Worm (Caenorhabditis elegans) whole organism, L1 larva: ENCODE measurements around the gene str-143.

ENCODE experiments used
- C16A3.4 ChIP-seq: fragments of 150-350 bp; optimal IDR thresholded peaks from 2 replicates; lab custom pipeline; 2014; ENCODE audit warnings: missing biosample characterization, missing genetic modification characterization
- aha-1 ChIP-seq: fragments of 150-350 bp; optimal IDR thresholded peaks from 2 replicates; lab custom pipeline; 2014; ENCODE audit warnings: missing biosample characterization, missing genetic modification characterization
- alr-1 ChIP-seq: fragments of 200-800 bp; sonication (Bioruptor generic); optimal IDR thresholded peaks from 2 replicates; lab custom pipeline; 2018; ENCODE audit warnings: borderline replicate concordance, mild to moderate bottlenecking, missing genetic modification characterization, missing compliant biosample characterization
- aly-2 ChIP-seq: fragments of 150-350 bp; optimal IDR thresholded peaks from 2 replicates; lab custom pipeline; 2014; ENCODE audit warnings: missing biosample characterization, missing genetic modification characterization
- ama-1 ChIP-seq: fragments of 150-350 bp; optimal IDR thresholded peaks from 2 replicates; lab custom pipeline; 2014
- blmp-1 ChIP-seq: fragments of 150-350 bp; optimal IDR thresholded peaks from 2 replicates; lab custom pipeline; 2014; ENCODE audit warnings: missing biosample characterization, missing genetic modification characterization
- ceh-88 ChIP-seq: fragments of 200-800 bp; sonication (Bioruptor generic); IDR thresholded peaks from 2 replicates; pipeline ENCODE4 v1.3.6; 2022; ENCODE audit warnings: missing genetic modification characterization, missing compliant biosample characterization
- dpl-1 ChIP-seq, 3 experiments: fragments of 150-350 bp in 2 of 3; sonication (generic microtip) in 1 of 3; optimal IDR thresholded peaks; 2 replicates each; lab custom pipeline; 2014 to 2017; ENCODE audit warnings: missing biosample characterization in 3 of 3, missing genetic modification characterization in 3 of 3, missing genetic modification reagents in 3 of 3
- dsc-1 ChIP-seq: sonication (generic microtip); optimal IDR thresholded peaks from 2 replicates; lab custom pipeline; 2016; ENCODE audit warnings: mild to moderate bottlenecking, missing genetic modification characterization, missing compliant biosample characterization
- efl-1 ChIP-seq, 4 experiments: fragments of 150-350 bp; optimal IDR thresholded peaks in 3 of 4; peaks in 1 of 4; 1 replicate in 1 of 4; 2 replicates in 3 of 4; lab custom pipeline; 2014; ENCODE audit warnings: missing biosample characterization in 2 of 4, missing genetic modification characterization in 2 of 4, missing genetic modification reagents in 2 of 4
- egl-13 ChIP-seq: sonication (generic microtip); optimal IDR thresholded peaks from 2 replicates; lab custom pipeline; 2016; ENCODE audit warnings: missing genotype, missing genetic modification reagents, missing genetic modification characterization, missing compliant biosample characterization
- egl-27 ChIP-seq, 2 experiments: fragments of 150-350 bp in 1 of 2; sonication (generic microtip); optimal IDR thresholded peaks; 3 replicates each; lab custom pipeline; 2017 to 2018; ENCODE audit warnings: missing biosample characterization in 2 of 2, missing genetic modification characterization in 2 of 2, missing genetic modification reagents in 2 of 2
- elt-2 ChIP-seq: sonication (generic microtip); optimal IDR thresholded peaks from 2 replicates; lab custom pipeline; 2016; ENCODE audit warnings: missing genetic modification characterization, mild to moderate bottlenecking, inconsistent platforms, missing compliant biosample characterization, missing genetic modification reagents
- elt-3 ChIP-seq, 6 experiments: fragments of 150-350 bp in 1 of 6; sonication (generic microtip); optimal IDR thresholded peaks; 2 replicates each; lab custom pipeline; 2017 to 2018; ENCODE audit warnings: missing biosample characterization in 6 of 6, missing genetic modification characterization in 6 of 6, inconsistent platforms in 1 of 6
- ets-5 ChIP-seq: fragments of 200-800 bp; sonication (Bioruptor generic); IDR thresholded peaks from 2 replicates; pipeline ENCODE4 v1.3.6; 2022; ENCODE audit warnings: missing genetic modification characterization, missing compliant biosample characterization
- fkh-10 ChIP-seq: sonication (generic microtip); optimal IDR thresholded peaks from 2 replicates; lab custom pipeline; 2017; ENCODE audit warnings: missing biosample characterization, missing genetic modification reagents, missing genetic modification characterization
- fkh-8 ChIP-seq: sonication (generic microtip); optimal IDR thresholded peaks from 2 replicates; lab custom pipeline; 2016; ENCODE audit warnings: mild to moderate bottlenecking, missing genetic modification characterization, missing compliant biosample characterization
- fos-1 ChIP-seq: fragments of 150-350 bp; optimal IDR thresholded peaks from 2 replicates; lab custom pipeline; 2014; ENCODE audit warnings: missing biosample characterization, missing genetic modification characterization
- grh-1 ChIP-seq: fragments of 200-800 bp; sonication (Bioruptor generic); IDR thresholded peaks from 2 replicates; pipeline ENCODE4 v1.3.6; 2022; ENCODE audit warnings: missing genetic modification reagents, missing genetic modification characterization, missing compliant biosample characterization
- hlh-4 ChIP-seq: sonication (generic microtip); optimal IDR thresholded peaks from 2 replicates; lab custom pipeline; 2016; ENCODE audit warnings: mild to moderate bottlenecking, missing genetic modification characterization, missing compliant biosample characterization
- hpl-2 ChIP-seq: fragments of 150-350 bp; optimal IDR thresholded peaks from 2 replicates; lab custom pipeline; 2014; ENCODE audit warnings: missing biosample characterization, missing genetic modification reagents, missing genetic modification characterization
- irx-1 ChIP-seq: sonication (generic microtip); optimal IDR thresholded peaks from 2 replicates; lab custom pipeline; 2016; ENCODE audit warnings: missing genetic modification characterization, missing compliant biosample characterization
- lin-14 ChIP-seq: fragments of 200-800 bp; sonication (Bioruptor generic); optimal IDR thresholded peaks from 2 replicates; lab custom pipeline; 2018; ENCODE audit warnings: mild to moderate bottlenecking, missing genetic modification characterization, moderate library complexity, missing compliant biosample characterization
- lin-35 ChIP-seq, 2 experiments: fragments of 150-350 bp; optimal IDR thresholded peaks; 2 replicates each; lab custom pipeline; 2014; ENCODE audit warnings: missing biosample characterization in 2 of 2, missing genetic modification characterization in 2 of 2, missing genetic modification reagents in 2 of 2
- mab-9 ChIP-seq: fragments of 200-800 bp; sonication (Bioruptor generic); IDR thresholded peaks from 2 replicates; pipeline ENCODE4 v1.3.6; 2022; ENCODE audit warnings: missing genetic modification reagents, missing genetic modification characterization, missing compliant biosample characterization
- nhr-12 ChIP-seq: sonication (generic microtip); optimal IDR thresholded peaks from 2 replicates; lab custom pipeline; 2017; ENCODE audit warnings: missing biosample characterization, missing genetic modification characterization
- nhr-19 ChIP-seq: fragments of 200-800 bp; sonication (Bioruptor generic); conservative IDR thresholded peaks from 2 replicates; pipeline ENCODE4 v1.3.6; 2022; ENCODE audit warnings: missing genetic modification characterization, missing compliant biosample characterization
- nhr-20 ChIP-seq: sonication (generic microtip); optimal IDR thresholded peaks from 2 replicates; lab custom pipeline; 2016; ENCODE audit warnings: mild to moderate bottlenecking, missing genetic modification characterization, missing compliant biosample characterization
- nhr-28 ChIP-seq: fragments of 150-350 bp; optimal IDR thresholded peaks from 2 replicates; lab custom pipeline; 2014; ENCODE audit warnings: missing biosample characterization, missing genetic modification characterization
- nhr-47 ChIP-seq: sonication (generic microtip); optimal IDR thresholded peaks from 2 replicates; lab custom pipeline; 2016; ENCODE audit warnings: mild to moderate bottlenecking, missing genetic modification characterization, moderate library complexity, missing compliant biosample characterization
- nhr-71 ChIP-seq: sonication (generic microtip); optimal IDR thresholded peaks from 2 replicates; lab custom pipeline; 2016; ENCODE audit warnings: mild to moderate bottlenecking, missing genetic modification characterization, moderate library complexity, missing compliant biosample characterization
- nhr-76 ChIP-seq: sonication (generic microtip); optimal IDR thresholded peaks from 2 replicates; lab custom pipeline; 2017; ENCODE audit warnings: missing biosample characterization, missing genetic modification characterization
- nhr-85 ChIP-seq: sonication (generic microtip); peaks from one replicate; lab custom pipeline; 2016; ENCODE audit warnings: missing genetic modification characterization, inconsistent platforms, missing compliant biosample characterization
- pax-3 ChIP-seq: fragments of 200-800 bp; sonication (Bioruptor generic); optimal IDR thresholded peaks from 2 replicates; lab custom pipeline; 2018; ENCODE audit warnings: mild to moderate bottlenecking, missing genetic modification characterization, moderate library complexity, missing compliant biosample characterization
- rnt-1 ChIP-seq: sonication (generic microtip); optimal IDR thresholded peaks from 2 replicates; lab custom pipeline; 2016; ENCODE audit warnings: mild to moderate bottlenecking, missing genetic modification characterization, moderate library complexity, missing compliant biosample characterization
- snu-23 ChIP-seq: sonication (generic microtip); optimal IDR thresholded peaks from 2 replicates; lab custom pipeline; 2016; ENCODE audit warnings: missing genetic modification characterization, missing compliant biosample characterization
- sptf-1 ChIP-seq: fragments of 150-350 bp; optimal IDR thresholded peaks from 2 replicates; lab custom pipeline; 2014; ENCODE audit warnings: missing biosample characterization, missing genetic modification characterization
- sup-37 ChIP-seq: fragments of 200-800 bp; sonication (Bioruptor generic); optimal IDR thresholded peaks from 2 replicates; lab custom pipeline; 2018; ENCODE audit warnings: mild to moderate bottlenecking, missing genetic modification characterization, missing compliant biosample characterization
- swsn-7 ChIP-seq: sonication (generic microtip); optimal IDR thresholded peaks from 2 replicates; lab custom pipeline; 2016; ENCODE audit warnings: missing genetic modification characterization, missing compliant biosample characterization
- unc-30 ChIP-seq: sonication (generic microtip); optimal IDR thresholded peaks from 2 replicates; lab custom pipeline; 2017; ENCODE audit warnings: missing biosample characterization, missing genetic modification characterization
- unc-98 ChIP-seq: fragments of 200-800 bp; sonication (Bioruptor generic); IDR thresholded peaks from 2 replicates; pipeline ENCODE4 v1.3.6; 2022; ENCODE audit warnings: missing genetic modification characterization, missing compliant biosample characterization
- vab-15 ChIP-seq: sonication (generic microtip); optimal IDR thresholded peaks from 2 replicates; lab custom pipeline; 2017; ENCODE audit warnings: missing genotype, mild to moderate bottlenecking, missing genetic modification characterization, missing compliant biosample characterization
- xbp-1 ChIP-seq: sonication (generic microtip); optimal IDR thresholded peaks from 2 replicates; lab custom pipeline; 2016; ENCODE audit warnings: missing genetic modification characterization, missing compliant biosample characterization
- zag-1 ChIP-seq: fragments of 150-350 bp; optimal IDR thresholded peaks from 2 replicates; lab custom pipeline; 2014; ENCODE audit warnings: missing biosample characterization, missing genetic modification characterization
- zip-4 ChIP-seq: fragments of 200-800 bp; sonication (Bioruptor generic); optimal IDR thresholded peaks from 2 replicates; lab custom pipeline; 2018; ENCODE audit warnings: mild to moderate bottlenecking, missing genetic modification characterization, moderate library complexity, missing compliant biosample characterization
- ztf-11 ChIP-seq, 2 experiments: sonication (generic microtip); optimal IDR thresholded peaks; 2 replicates each; lab custom pipeline; 2016 to 2017; ENCODE audit warnings: missing genetic modification characterization in 2 of 2, missing biosample characterization in 1 of 2, missing compliant biosample characterization in 1 of 2
- ztf-4 ChIP-seq: fragments of 150-350 bp; optimal IDR thresholded peaks from 2 replicates; lab custom pipeline; 2014; ENCODE audit warnings: missing biosample characterization, missing genetic modification characterization

The str-143 gene

ce11 chrV:8040247-8041084, 29.1 kb downstream of the str-143 start (continued):
- no peak for TF ChIP-seq irx-1 (tag; lab: Kevin White, UChicago)
- TF ChIP-seq nhr-12 = no peak
- no peak for TF ChIP-seq aha-1 (tag; lab: Kevin White, UChicago)
- TF ChIP-seq grh-1 (GFP tag; lab: Robert Waterston, UW) = no peak
- TF ChIP-seq C16A3.4 (tag; lab: Kevin White, UChicago) = peak; percentile 4
- no peak for TF ChIP-seq elt-2 (tag; lab: Kevin White, UChicago)
- TF ChIP-seq fkh-10 (GFP tag; lab: Kevin White, UChicago) = no peak
- no peak for TF ChIP-seq swsn-7 (tag; lab: Kevin White, UChicago)
- no peak for TF ChIP-seq alr-1 (tag; lab: Kevin White, UChicago)
- peak; percentile 54 for TF ChIP-seq nhr-71
- no peak for TF ChIP-seq sup-37 (GFP tag; lab: Kevin White, UChicago)
- peak; percentile 61 for TF ChIP-seq lin-14 (GFP tag; lab: Kevin White, UChicago)
- no peak for TF ChIP-seq zag-1
- no peak for TF ChIP-seq egl-27 (tag; optimal IDR thresholded peaks at IDR 0.05; lab: Kevin White, UChicago)
- peak; percentile 66 for TF ChIP-seq nhr-20 (tag; lab: Kevin White, UChicago)
- TF ChIP-seq egl-13 = no peak
- no peak for TF ChIP-seq dpl-1 (GFP tag; optimal IDR thresholded peaks at IDR 0.05; lab: Kevin White, UChicago)
- TF ChIP-seq ets-5 = no peak
- no peak for TF ChIP-seq fos-1 (tag; lab: Kevin White, UChicago)
- TF ChIP-seq ztf-4 (tag; lab: Kevin White, UChicago) = no peak
- TF ChIP-seq dsc-1 (tag; lab: Kevin White, UChicago) = no peak
- TF ChIP-seq ztf-11 (tag; optimal IDR thresholded peaks at IDR 0.05; lab: Kevin White, UChicago) = no peak
- TF ChIP-seq hpl-2 = no peak
- TF ChIP-seq vab-15 (tag; lab: Kevin White, UChicago) = no peak
- TF ChIP-seq pax-3 (tag; lab: Kevin White, UChicago) = no peak
- TF ChIP-seq aly-2 (tag; lab: Kevin White, UChicago) = no peak
- TF ChIP-seq nhr-28 (tag; lab: Kevin White, UChicago) = no peak
- no peak for TF ChIP-seq unc-30 (tag; lab: Kevin White, UChicago)
- TF ChIP-seq nhr-76 (tag; lab: Kevin White, UChicago) = no peak
- TF ChIP-seq xbp-1 (tag; lab: Kevin White, UChicago) = no peak
- no peak for TF ChIP-seq hlh-4 (tag; lab: Kevin White, UChicago)

DNA sequence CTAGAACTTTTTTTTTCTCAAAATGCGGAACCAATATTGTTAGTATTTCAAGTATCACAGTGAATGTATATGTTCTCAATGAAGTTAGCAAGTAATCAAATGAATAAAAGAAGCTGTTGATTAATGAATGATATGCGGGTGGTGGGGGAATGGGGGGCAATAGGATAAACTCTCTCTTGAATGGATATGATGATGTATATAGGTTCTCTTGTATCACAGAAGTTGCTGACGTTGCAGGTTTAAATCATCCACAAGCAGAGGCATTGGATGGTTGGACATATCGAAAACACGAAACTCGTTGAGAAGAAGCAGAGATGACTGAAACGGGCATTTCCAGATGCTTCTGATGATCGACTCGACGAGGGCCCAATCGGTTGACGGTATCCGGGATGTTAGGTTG, 29.9 kb downstream of the str-143 start:
- TF ChIP-seq lin-14 (GFP tag; lab: Kevin White, UChicago) (peak; percentile 8), nhr-47 (no peak), blmp-1 (tag; lab: Kevin White, UChicago) (no peak), nhr-85 (tag; lab: Kevin White, UChicago) (peak; percentile 6), vab-15 (tag; lab: Kevin White, UChicago) (no peak), snu-23 (GFP tag; lab: Kevin White, UChicago) (no peak), nhr-19 (no peak), fkh-8 (tag; lab: Kevin White, UChicago) (no peak), efl-1 (optimal IDR thresholded peaks at IDR 0.05; lab: Kevin White, UChicago) (no peak), efl-1 (GFP tag; optimal IDR thresholded peaks at IDR 0.05 in 1 of 2; lab: Kevin White, UChicago) (peak in 1 of 2 experiments; percentile 68)

DNA sequence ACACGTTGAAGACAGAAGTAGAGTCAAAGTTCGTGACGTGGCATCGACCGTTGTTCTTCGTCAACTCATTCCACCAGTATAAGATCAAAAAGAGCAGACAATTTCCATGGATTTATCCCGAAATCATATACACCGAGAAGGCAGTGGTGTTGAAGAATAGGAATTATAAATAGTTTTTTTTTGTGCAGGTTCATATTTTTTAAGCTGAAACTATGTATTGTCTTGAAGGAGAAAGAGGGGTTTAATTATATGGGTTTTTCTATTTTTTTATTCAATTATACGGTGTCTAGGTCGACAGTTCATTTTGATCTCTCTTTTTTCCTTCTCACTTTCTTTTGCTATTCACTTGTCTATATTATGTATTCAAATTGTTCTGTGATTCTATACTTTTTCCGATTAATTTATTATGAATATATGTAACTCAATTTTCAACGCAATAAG, 30.4 kb downstream of the str-143 start:
- peak; percentile 57 for TF ChIP-seq nhr-71
- TF ChIP-seq ceh-88 (GFP tag; lab: Robert Waterston, UW) = no peak
- TF ChIP-seq ztf-11 (tag; optimal IDR thresholded peaks at IDR 0.05; lab: Kevin White, UChicago) = no peak
- TF ChIP-seq grh-1 (GFP tag; lab: Robert Waterston, UW) = peak; percentile 46
- no peak for TF ChIP-seq irx-1 (tag; lab: Kevin White, UChicago)
- no peak for TF ChIP-seq nhr-28 (tag; lab: Kevin White, UChicago)
- TF ChIP-seq rnt-1 (tag; lab: Kevin White, UChicago) = no peak
- peak; percentile 77 for TF ChIP-seq nhr-85 (tag; lab: Kevin White, UChicago)
- no peak for TF ChIP-seq ama-1 (lab: Kevin White, UChicago)
- no peak for TF ChIP-seq C16A3.4 (tag; lab: Kevin White, UChicago)
- peak; percentile 72 for TF ChIP-seq ztf-4 (tag; lab: Kevin White, UChicago)
- TF ChIP-seq swsn-7 (tag; lab: Kevin White, UChicago) = peak; percentile 13
- no peak for TF ChIP-seq mab-9 (GFP tag; lab: Robert Waterston, UW)
- peak in 1 of 2 experiments; percentile 26 for TF ChIP-seq lin-35 (GFP tag; optimal IDR thresholded peaks at IDR 0.05; lab: Kevin White, UChicago)
- peak; percentile 48 for TF ChIP-seq nhr-20 (tag; lab: Kevin White, UChicago)
- no peak for TF ChIP-seq zip-4 (GFP tag; lab: Kevin White, UChicago)
- TF ChIP-seq elt-3 (tag; optimal IDR thresholded peaks at IDR 0.05; lab: Kevin White, UChicago) = peak in 2 of 6 experiments; percentile 42 to 73
- TF ChIP-seq unc-98 (GFP tag; lab: Robert Waterston, UW) = no peak
- no peak for TF ChIP-seq sptf-1 (tag; lab: Kevin White, UChicago)
